Worm (Caenorhabditis elegans) whole organism, L1 larva: ENCODE measurements around the gene K06A4.7.

Source experiments
- C04F5.9 ChIP-seq: sonication (generic microtip); optimal IDR thresholded peaks from 2 replicates; lab custom pipeline; 2016; ENCODE audit warnings: missing genetic modification characterization, missing compliant biosample characterization
- C34B4.2 ChIP-seq: sonication (generic microtip); optimal IDR thresholded peaks from 2 replicates; lab custom pipeline; 2017; ENCODE audit warnings: mild to moderate bottlenecking, missing genetic modification characterization, missing compliant biosample characterization
- F16B12.6 ChIP-seq: fragments of 150-350 bp; optimal IDR thresholded peaks from 2 replicates; lab custom pipeline; 2014; ENCODE audit warnings: missing biosample characterization, missing genetic modification characterization
- alr-1 ChIP-seq: fragments of 200-800 bp; sonication (Bioruptor generic); optimal IDR thresholded peaks from 2 replicates; lab custom pipeline; 2018; ENCODE audit warnings: borderline replicate concordance, mild to moderate bottlenecking, missing genetic modification characterization, missing compliant biosample characterization
- ama-1 ChIP-seq: fragments of 150-350 bp; optimal IDR thresholded peaks from 2 replicates; lab custom pipeline; 2014
- ceh-63 ChIP-seq: fragments of 200-800 bp; sonication (Bioruptor generic); optimal IDR thresholded peaks from 2 replicates; lab custom pipeline; 2018; ENCODE audit warnings: mild to moderate bottlenecking, missing genetic modification characterization, missing compliant biosample characterization
- ceh-82 ChIP-seq, 3 experiments: fragments of 150-350 bp in 1 of 3; sonication (generic microtip) in 2 of 3; optimal IDR thresholded peaks; 2 replicates each; lab custom pipeline; 2014 to 2017; ENCODE audit warnings: missing biosample characterization in 3 of 3, missing genetic modification characterization in 3 of 3
- ceh-88 ChIP-seq: fragments of 200-800 bp; sonication (Bioruptor generic); IDR thresholded peaks from 2 replicates; pipeline ENCODE4 v1.3.6; 2022; ENCODE audit warnings: missing genetic modification characterization, missing compliant biosample characterization
- ces-1 ChIP-seq: fragments of 150-350 bp; optimal IDR thresholded peaks from 2 replicates; lab custom pipeline; 2014; ENCODE audit warnings: missing biosample characterization, missing genetic modification reagents, missing genetic modification characterization
- efl-1 ChIP-seq, 4 experiments: fragments of 150-350 bp; optimal IDR thresholded peaks in 3 of 4; peaks in 1 of 4; 1 replicate in 1 of 4; 2 replicates in 3 of 4; lab custom pipeline; 2014; ENCODE audit warnings: missing biosample characterization in 2 of 4, missing genetic modification characterization in 2 of 4, missing genetic modification reagents in 2 of 4
- efl-3 ChIP-seq: fragments of 200-800 bp; sonication (Bioruptor generic); optimal IDR thresholded peaks from 2 replicates; lab custom pipeline; 2018; ENCODE audit warnings: mild to moderate bottlenecking, missing genetic modification characterization, missing compliant biosample characterization
- egl-13 ChIP-seq: sonication (generic microtip); optimal IDR thresholded peaks from 2 replicates; lab custom pipeline; 2016; ENCODE audit warnings: missing genotype, missing genetic modification reagents, missing genetic modification characterization, missing compliant biosample characterization
- egl-27 ChIP-seq, 2 experiments: fragments of 150-350 bp in 1 of 2; sonication (generic microtip); optimal IDR thresholded peaks; 3 replicates each; lab custom pipeline; 2017 to 2018; ENCODE audit warnings: missing biosample characterization in 2 of 2, missing genetic modification characterization in 2 of 2, missing genetic modification reagents in 2 of 2
- elt-2 ChIP-seq: sonication (generic microtip); optimal IDR thresholded peaks from 2 replicates; lab custom pipeline; 2016; ENCODE audit warnings: missing genetic modification characterization, mild to moderate bottlenecking, inconsistent platforms, missing compliant biosample characterization, missing genetic modification reagents
- elt-3 ChIP-seq, 6 experiments: fragments of 150-350 bp in 1 of 6; sonication (generic microtip); optimal IDR thresholded peaks; 2 replicates each; lab custom pipeline; 2017 to 2018; ENCODE audit warnings: missing biosample characterization in 6 of 6, missing genetic modification characterization in 6 of 6, inconsistent platforms in 1 of 6
- fkh-8 ChIP-seq: sonication (generic microtip); optimal IDR thresholded peaks from 2 replicates; lab custom pipeline; 2016; ENCODE audit warnings: mild to moderate bottlenecking, missing genetic modification characterization, missing compliant biosample characterization
- hlh-17 ChIP-seq: fragments of 200-800 bp; sonication (Bioruptor generic); optimal IDR thresholded peaks from 2 replicates; lab custom pipeline; 2018; ENCODE audit warnings: missing genetic modification characterization, mild to moderate bottlenecking, missing compliant biosample characterization, moderate library complexity, borderline replicate concordance
- hpl-2 ChIP-seq: fragments of 150-350 bp; optimal IDR thresholded peaks from 2 replicates; lab custom pipeline; 2014; ENCODE audit warnings: missing biosample characterization, missing genetic modification reagents, missing genetic modification characterization
- irx-1 ChIP-seq: sonication (generic microtip); optimal IDR thresholded peaks from 2 replicates; lab custom pipeline; 2016; ENCODE audit warnings: missing genetic modification characterization, missing compliant biosample characterization
- lin-13 ChIP-seq: fragments of 150-350 bp; optimal IDR thresholded peaks from 2 replicates; lab custom pipeline; 2014; ENCODE audit warnings: missing biosample characterization, missing genetic modification reagents, missing genetic modification characterization
- lin-14 ChIP-seq: fragments of 200-800 bp; sonication (Bioruptor generic); optimal IDR thresholded peaks from 2 replicates; lab custom pipeline; 2018; ENCODE audit warnings: mild to moderate bottlenecking, missing genetic modification characterization, moderate library complexity, missing compliant biosample characterization
- lin-35 ChIP-seq, 2 experiments: fragments of 150-350 bp; optimal IDR thresholded peaks; 2 replicates each; lab custom pipeline; 2014; ENCODE audit warnings: missing biosample characterization in 2 of 2, missing genetic modification characterization in 2 of 2, missing genetic modification reagents in 2 of 2
- lin-39 ChIP-seq: fragments of 150-350 bp; optimal IDR thresholded peaks from 2 replicates; lab custom pipeline; 2014; ENCODE audit warnings: missing biosample characterization, missing genetic modification reagents, missing genetic modification characterization
- mab-9 ChIP-seq: fragments of 200-800 bp; sonication (Bioruptor generic); IDR thresholded peaks from 2 replicates; pipeline ENCODE4 v1.3.6; 2022; ENCODE audit warnings: missing genetic modification reagents, missing genetic modification characterization, missing compliant biosample characterization
- mdl-1 ChIP-seq, 2 experiments: fragments of 150-350 bp; optimal IDR thresholded peaks; 2 replicates each; lab custom pipeline; 2014 to 2017; ENCODE audit warnings: missing biosample characterization in 2 of 2, missing genetic modification characterization in 2 of 2, inconsistent platforms in 1 of 2
- mef-2 ChIP-seq: fragments of 150-350 bp; optimal IDR thresholded peaks from 2 replicates; lab custom pipeline; 2014; ENCODE audit warnings: missing biosample characterization, missing genetic modification characterization
- mep-1 ChIP-seq: fragments of 150-350 bp; optimal IDR thresholded peaks from 2 replicates; lab custom pipeline; 2014; ENCODE audit warnings: missing biosample characterization, missing genetic modification characterization
- nhr-19 ChIP-seq: fragments of 200-800 bp; sonication (Bioruptor generic); conservative IDR thresholded peaks from 2 replicates; pipeline ENCODE4 v1.3.6; 2022; ENCODE audit warnings: missing genetic modification characterization, missing compliant biosample characterization
- nhr-237 ChIP-seq: fragments of 150-350 bp; optimal IDR thresholded peaks from 2 replicates; lab custom pipeline; 2014; ENCODE audit warnings: missing biosample characterization, missing genetic modification characterization
- nhr-47 ChIP-seq: sonication (generic microtip); optimal IDR thresholded peaks from 2 replicates; lab custom pipeline; 2016; ENCODE audit warnings: mild to moderate bottlenecking, missing genetic modification characterization, moderate library complexity, missing compliant biosample characterization
- nhr-71 ChIP-seq: sonication (generic microtip); optimal IDR thresholded peaks from 2 replicates; lab custom pipeline; 2016; ENCODE audit warnings: mild to moderate bottlenecking, missing genetic modification characterization, moderate library complexity, missing compliant biosample characterization
- nhr-76 ChIP-seq: sonication (generic microtip); optimal IDR thresholded peaks from 2 replicates; lab custom pipeline; 2017; ENCODE audit warnings: missing biosample characterization, missing genetic modification characterization
- nhr-85 ChIP-seq: sonication (generic microtip); peaks from one replicate; lab custom pipeline; 2016; ENCODE audit warnings: missing genetic modification characterization, inconsistent platforms, missing compliant biosample characterization
- nhr-90 ChIP-seq: sonication (generic microtip); optimal IDR thresholded peaks from 2 replicates; lab custom pipeline; 2016; ENCODE audit warnings: mild to moderate bottlenecking, missing genetic modification characterization, missing compliant biosample characterization; ENCODE audit not compliant: poor library complexity
- pag-3 ChIP-seq: sonication (generic microtip); optimal IDR thresholded peaks from 2 replicates; lab custom pipeline; 2017; ENCODE audit warnings: missing genetic modification characterization, mild to moderate bottlenecking, missing compliant biosample characterization, antibody characterized with exemption, borderline replicate concordance; ENCODE audit not compliant: insufficient read depth
- pax-3 ChIP-seq: fragments of 200-800 bp; sonication (Bioruptor generic); optimal IDR thresholded peaks from 2 replicates; lab custom pipeline; 2018; ENCODE audit warnings: mild to moderate bottlenecking, missing genetic modification characterization, moderate library complexity, missing compliant biosample characterization
- rnt-1 ChIP-seq: sonication (generic microtip); optimal IDR thresholded peaks from 2 replicates; lab custom pipeline; 2016; ENCODE audit warnings: mild to moderate bottlenecking, missing genetic modification characterization, moderate library complexity, missing compliant biosample characterization
- skn-1 ChIP-seq: fragments of 150-350 bp; optimal IDR thresholded peaks from 2 replicates; lab custom pipeline; 2014; ENCODE audit warnings: missing biosample characterization, missing genetic modification characterization
- snu-23 ChIP-seq: sonication (generic microtip); optimal IDR thresholded peaks from 2 replicates; lab custom pipeline; 2016; ENCODE audit warnings: missing genetic modification characterization, missing compliant biosample characterization
- sox-4 ChIP-seq: sonication (generic microtip); optimal IDR thresholded peaks from 2 replicates; lab custom pipeline; 2016; ENCODE audit warnings: missing genetic modification characterization, missing compliant biosample characterization
- sup-37 ChIP-seq: fragments of 200-800 bp; sonication (Bioruptor generic); optimal IDR thresholded peaks from 2 replicates; lab custom pipeline; 2018; ENCODE audit warnings: mild to moderate bottlenecking, missing genetic modification characterization, missing compliant biosample characterization
- swsn-7 ChIP-seq: sonication (generic microtip); optimal IDR thresholded peaks from 2 replicates; lab custom pipeline; 2016; ENCODE audit warnings: missing genetic modification characterization, missing compliant biosample characterization
- unc-130 ChIP-seq: fragments of 150-350 bp; optimal IDR thresholded peaks from 2 replicates; lab custom pipeline; 2017; ENCODE audit warnings: missing biosample characterization, missing genetic modification characterization, inconsistent platforms
- unc-62 ChIP-seq: fragments of 150-350 bp; optimal IDR thresholded peaks from 2 replicates; lab custom pipeline; 2014; ENCODE audit warnings: missing biosample characterization, missing genetic modification reagents, missing genetic modification characterization
- unc-86 ChIP-seq: sonication (generic microtip); optimal IDR thresholded peaks from 2 replicates; lab custom pipeline; 2016; ENCODE audit warnings: missing genetic modification characterization, missing compliant biosample characterization
- unc-98 ChIP-seq: fragments of 200-800 bp; sonication (Bioruptor generic); IDR thresholded peaks from 2 replicates; pipeline ENCODE4 v1.3.6; 2022; ENCODE audit warnings: missing genetic modification characterization, missing compliant biosample characterization
- vab-15 ChIP-seq: sonication (generic microtip); optimal IDR thresholded peaks from 2 replicates; lab custom pipeline; 2017; ENCODE audit warnings: missing genotype, mild to moderate bottlenecking, missing genetic modification characterization, missing compliant biosample characterization
- xbp-1 ChIP-seq: sonication (generic microtip); optimal IDR thresholded peaks from 2 replicates; lab custom pipeline; 2016; ENCODE audit warnings: missing genetic modification characterization, missing compliant biosample characterization
- zag-1 ChIP-seq: fragments of 150-350 bp; optimal IDR thresholded peaks from 2 replicates; lab custom pipeline; 2014; ENCODE audit warnings: missing biosample characterization, missing genetic modification characterization
- zip-4 ChIP-seq: fragments of 200-800 bp; sonication (Bioruptor generic); optimal IDR thresholded peaks from 2 replicates; lab custom pipeline; 2018; ENCODE audit warnings: mild to moderate bottlenecking, missing genetic modification characterization, moderate library complexity, missing compliant biosample characterization
- ztf-11 ChIP-seq, 2 experiments: sonication (generic microtip); optimal IDR thresholded peaks; 2 replicates each; lab custom pipeline; 2016 to 2017; ENCODE audit warnings: missing genetic modification characterization in 2 of 2, missing biosample characterization in 1 of 2, missing compliant biosample characterization in 1 of 2
- ztf-4 ChIP-seq: fragments of 150-350 bp; optimal IDR thresholded peaks from 2 replicates; lab custom pipeline; 2014; ENCODE audit warnings: missing biosample characterization, missing genetic modification characterization

K06A4.7 gene

ce11 chrV:9513590-9513989 is 22.3 kb upstream of the K06A4.7 start, which contains the start of gene eif-2Bdelta:
Gene eif-2Bdelta, plus strand, starts transcription at chrV:9513824.
- TF ChIP-seq egl-27 (tag; optimal IDR thresholded peaks at IDR 0.05; lab: Kevin White, UChicago) = no peak
- no peak for TF ChIP-seq pag-3
- no peak for TF ChIP-seq hlh-17 (GFP tag; lab: Kevin White, UChicago)
- no peak for TF ChIP-seq ama-1 (lab: Kevin White, UChicago)
- no peak for TF ChIP-seq ces-1
- peak; percentile 79 for TF ChIP-seq snu-23
- TF ChIP-seq nhr-237 (tag; lab: Kevin White, UChicago) = no peak
- TF ChIP-seq efl-1 (optimal IDR thresholded peaks at IDR 0.05; lab: Kevin White, UChicago) = peak; percentile 51 to 73
- peak; percentile 68 to 96 for TF ChIP-seq efl-1 (GFP tag; optimal IDR thresholded peaks at IDR 0.05 in 1 of 2; lab: Kevin White, UChicago)
- TF ChIP-seq skn-1 (tag; lab: Kevin White, UChicago) = peak; percentile 29
- no peak for TF ChIP-seq zag-1
- peak; percentile 55 for TF ChIP-seq elt-2 (tag; lab: Kevin White, UChicago)
- no peak for TF ChIP-seq unc-130 (tag; lab: Kevin White, UChicago)
- peak; percentile 76 for TF ChIP-seq rnt-1
- TF ChIP-seq nhr-76 (tag; lab: Kevin White, UChicago) = no peak
- TF ChIP-seq nhr-90 (tag; lab: Kevin White, UChicago) = peak; percentile 74
- TF ChIP-seq lin-13 = no peak
- peak; percentile 75 for TF ChIP-seq xbp-1 (tag; lab: Kevin White, UChicago)
- peak in 1 of 6 experiments; percentile 2 for TF ChIP-seq elt-3 (tag; optimal IDR thresholded peaks at IDR 0.05; lab: Kevin White, UChicago)
- TF ChIP-seq ztf-11 (tag; optimal IDR thresholded peaks at IDR 0.05; lab: Kevin White, UChicago) = no peak
- TF ChIP-seq vab-15 = no peak
- no peak for TF ChIP-seq unc-62 (GFP tag; lab: Kevin White, UChicago)
- no peak for TF ChIP-seq ztf-4 (tag; lab: Kevin White, UChicago)
- peak; percentile 76 for TF ChIP-seq irx-1 (tag; lab: Kevin White, UChicago)
- TF ChIP-seq fkh-8 (tag; lab: Kevin White, UChicago) = no peak
- TF ChIP-seq nhr-47 (tag; lab: Kevin White, UChicago) = peak; percentile 79
- peak; percentile 49 to 76 for TF ChIP-seq lin-35 (GFP tag; optimal IDR thresholded peaks at IDR 0.05; lab: Kevin White, UChicago)
- TF ChIP-seq lin-14 (GFP tag; lab: Kevin White, UChicago) = peak; percentile 72
- peak; percentile 59 for TF ChIP-seq unc-86 (tag; lab: Kevin White, UChicago)
- no peak for TF ChIP-seq ceh-63
- TF ChIP-seq F16B12.6 (tag; lab: Kevin White, UChicago) = no peak
- no peak for TF ChIP-seq hpl-2 (GFP tag; lab: Kevin White, UChicago)
- TF ChIP-seq nhr-85 (tag; lab: Kevin White, UChicago) = peak; percentile 80
- no peak for TF ChIP-seq sup-37 (GFP tag; lab: Kevin White, UChicago)
- peak; percentile 67 for TF ChIP-seq nhr-19
- TF ChIP-seq C34B4.2 = no peak
- TF ChIP-seq sox-4 = peak; percentile 63
- no peak for TF ChIP-seq pax-3 (tag; lab: Kevin White, UChicago)
- no peak for TF ChIP-seq alr-1
- peak; percentile 15 for TF ChIP-seq C04F5.9 (tag; lab: Kevin White, UChicago)
- TF ChIP-seq mdl-1 (tag; optimal IDR thresholded peaks at IDR 0.05; lab: Kevin White, UChicago) = peak in 1 of 2 experiments; percentile 26
- TF ChIP-seq nhr-71 = peak; percentile 83
- TF ChIP-seq swsn-7 (tag; lab: Kevin White, UChicago) = peak; percentile 76
- TF ChIP-seq egl-13 (tag; lab: Kevin White, UChicago) = peak; percentile 45
- peak; percentile 90 for TF ChIP-seq mep-1 (tag; lab: Kevin White, UChicago)
- TF ChIP-seq efl-3 (GFP tag; lab: Kevin White, UChicago) = no peak
- no peak for TF ChIP-seq mef-2 (tag; lab: Kevin White, UChicago)
- peak; percentile 67 for TF ChIP-seq lin-39
- TF ChIP-seq mab-9 (GFP tag; lab: Robert Waterston, UW) = no peak
- TF ChIP-seq ceh-88 = no peak
- peak; percentile 20 to 45 (median 45) for TF ChIP-seq ceh-82 (tag; optimal IDR thresholded peaks at IDR 0.05; lab: Kevin White, UChicago)
- TF ChIP-seq zip-4 (GFP tag; lab: Kevin White, UChicago) = peak; percentile 27
- no peak for TF ChIP-seq unc-98 (GFP tag; lab: Robert Waterston, UW)
